Worm (Caenorhabditis elegans): ENCODE data around the gene math-48.
"Not testable (repeated sequence)": the region's sequence is repeated elsewhere in the genome, so short reads cannot be mapped to it uniquely, and the experiment has no call there.

- not testable (repeated sequence) for TF ChIP-seq blmp-1, pha-4 (tag; optimal IDR thresholded peaks at IDR 0.05)
Observed at ce11 chrII:1955568-1955967, 9.2 kb upstream of the math-48 start, which contains the start of gene math-49.
